Fruit fly (Drosophila melanogaster): ENCODE data around the gene Nipsnap.
A peak's percentile ranks its signal among the peaks of the same experiment; 100 is the strongest.

The Nipsnap gene

DNA sequence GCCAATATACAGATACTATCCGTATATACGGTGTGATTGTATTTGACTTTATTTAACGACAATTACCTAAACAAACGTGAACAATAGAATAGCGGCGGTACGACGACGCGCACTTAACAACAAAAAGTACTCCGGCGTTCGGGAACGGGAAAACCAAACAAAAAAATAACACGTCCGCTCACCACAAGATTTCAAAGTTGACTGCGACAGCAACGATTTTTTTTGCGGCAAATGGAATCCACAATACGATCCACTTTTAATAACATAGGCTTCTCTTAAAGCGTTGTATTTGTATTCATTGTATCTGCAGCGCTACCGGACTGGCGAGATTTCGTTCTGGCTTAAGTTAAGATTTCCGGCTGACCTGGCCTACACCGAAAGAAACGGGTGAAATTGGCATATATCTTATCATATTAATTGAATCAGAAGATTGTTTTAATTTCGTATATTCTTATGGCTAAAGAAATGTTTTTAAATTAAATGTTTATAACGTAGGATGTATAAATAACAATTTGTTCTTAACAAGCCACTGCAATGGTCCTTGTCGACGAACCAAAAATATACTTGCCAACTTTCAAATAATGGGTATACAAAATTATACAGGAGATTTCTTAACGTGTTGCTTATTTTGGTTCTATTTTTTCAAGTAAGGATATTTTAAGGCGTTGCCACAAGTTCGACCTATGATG lies 31.5 kb upstream of the Nipsnap start, which contains the start of the genes CG42353 and CG42354 (continued):
- TF ChIP-seq CkIIα-i1 (GFP tag; IDR thresholded peaks at IDR 0.05) (no peak), CG9215 (GFP tag; IDR thresholded peaks at IDR 0.05) (peak; percentile 93), pho (GFP tag; optimal IDR thresholded peaks at IDR 0.05) (peak; percentile 95), Hr78 (GFP tag; optimal IDR thresholded peaks at IDR 0.05) (peak in 1 of 2 experiments; percentile 98), NfI (GFP tag; optimal IDR thresholded peaks at IDR 0.05) (peak; percentile 97), CG8388 (GFP tag; optimal IDR thresholded peaks at IDR 0.05) (peak; percentile 97), zfh2 (GFP tag; optimal IDR thresholded peaks at IDR 0.05) (peak; percentile 93), CG16813 (GFP tag; IDR thresholded peaks at IDR 0.05; ENCODE audit: partially characterized antibody) (no peak), kay (GFP tag; optimal IDR thresholded peaks at IDR 0.05) (peak; percentile 80), NK7.1 (GFP tag; optimal IDR thresholded peaks at IDR 0.05) (peak; percentile 65), emc (GFP tag; optimal IDR thresholded peaks at IDR 0.05) (peak; percentile 80), tgo (GFP tag; IDR thresholded peaks at IDR 0.05) (peak; percentile 94), twi (tag; optimal IDR thresholded peaks at IDR 0.05) (peak; percentile 94), CG12391 (tag; optimal IDR thresholded peaks at IDR 0.05) (peak; percentile 98), bcd (GFP tag; optimal IDR thresholded peaks at IDR 0.05) (peak; percentile 97), Side (GFP tag; optimal IDR thresholded peaks at IDR 0.05) (peak; percentile 51), CG10543 (GFP tag; optimal IDR thresholded peaks at IDR 0.05) (peak; percentile 93), CG17802 (tag; optimal IDR thresholded peaks at IDR 0.05) (peak; percentile 87), CG11695 (GFP tag; IDR thresholded peaks at IDR 0.05) (peak; percentile 96), vvl (GFP tag; IDR thresholded peaks at IDR 0.05) (peak; percentile 96), CG16815 (GFP tag; optimal IDR thresholded peaks at IDR 0.05) (peak; percentile 97), chn (GFP tag; optimal IDR thresholded peaks at IDR 0.05) (peak; percentile 97), CG2875 (GFP tag; optimal IDR thresholded peaks at IDR 0.05) (peak; percentile 93), vnd (GFP tag; IDR thresholded peaks at IDR 0.05; ENCODE audit: partially characterized antibody) (0 out of 3 replicates have a peak, but pooled peaks have one; percentile 42), usp (GFP tag; optimal IDR thresholded peaks at IDR 0.05) (no peak), CG31224 (GFP tag; IDR thresholded peaks at IDR 0.05) (peak; percentile 92), dpn (GFP tag; optimal IDR thresholded peaks at IDR 0.05) (peak; percentile 84 to 95), Atf-2 (GFP tag; optimal IDR thresholded peaks at IDR 0.05) (peak; percentile 93), CG7556 (GFP tag; optimal IDR thresholded peaks at IDR 0.05) (peak; percentile 97), CG14710 (tag; optimal IDR thresholded peaks at IDR 0.05) (peak; percentile 97), Eip74EF (GFP tag; optimal IDR thresholded peaks at IDR 0.05) (peak in 1 of 2 experiments; percentile 96), CG3281 (GFP tag; optimal IDR thresholded peaks at IDR 0.05) (peak; percentile 95), stwl (tag; optimal IDR thresholded peaks at IDR 0.05) (peak; percentile 71), CG10321 (GFP tag; IDR thresholded peaks at IDR 0.05) (peak; percentile 70), CG3995 (GFP tag; optimal IDR thresholded peaks at IDR 0.05) (peak; percentile 51), Jarid2 (GFP tag; optimal IDR thresholded peaks at IDR 0.05) (peak; percentile 94), jigr1 (GFP tag; IDR thresholded peaks at IDR 0.05) (peak; percentile 89; the same call in 2 of the 3 replicates), CG6175 (GFP tag; IDR thresholded peaks at IDR 0.05) (peak; percentile 87), CG1602 (GFP tag; optimal IDR thresholded peaks at IDR 0.05) (peak; percentile 97), Ptx1 (GFP tag; IDR thresholded peaks at IDR 0.05) (peak; percentile 95), CG32772 (GFP tag; IDR thresholded peaks at IDR 0.05) (peak; percentile 93), MESR4 (GFP tag; optimal IDR thresholded peaks at IDR 0.05) (peak; percentile 35), Nf-YA (GFP tag; IDR thresholded peaks at IDR 0.05) (peak; percentile 76), sisA (GFP tag; IDR thresholded peaks at IDR 0.05) (peak; percentile 94), sr (GFP tag; IDR thresholded peaks at IDR 0.05) (peak; percentile 25; the same call in 1 of the 3 replicates), ash1 (GFP tag; optimal IDR thresholded peaks at IDR 0.05) (peak; percentile 37), Med (GFP tag) (peak; percentile 96), CG1603 (tag; optimal IDR thresholded peaks at IDR 0.05) (peak; percentile 95), CG15479 (GFP tag; optimal IDR thresholded peaks at IDR 0.05) (peak; percentile 54)

Data from whole organism, embryonic.